Fruit fly (Drosophila melanogaster): ENCODE measurements around the gene Prosalpha6T.

Gene Prosalpha6T

DNA sequence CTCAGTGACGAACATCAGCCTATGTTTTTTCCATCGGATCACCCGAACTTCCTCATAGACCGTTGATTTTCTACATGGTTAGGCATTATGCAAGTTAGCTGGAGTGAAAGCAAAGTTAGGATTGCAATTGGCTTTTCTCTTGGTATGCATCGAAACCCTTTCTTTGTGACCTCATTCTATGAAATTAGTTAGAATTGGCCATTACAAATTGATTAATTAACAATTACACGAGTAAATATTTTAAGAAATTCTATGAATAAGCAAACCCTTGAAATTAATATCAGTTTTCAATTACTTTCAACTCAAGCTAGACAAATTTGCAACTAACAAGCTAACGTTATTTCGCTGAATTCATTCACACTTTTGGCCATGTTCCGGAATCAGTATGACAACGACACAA, at the start of gene Prosalpha6T:
Gene Prosalpha6T (plus strand): TSS at position 301 of the 400 bp plus-strand sequence.
- TF ChIP-seq CG3919 (GFP tag; optimal IDR thresholded peaks at IDR 0.05) (no peak), CG8632 (GFP tag; optimal IDR thresholded peaks at IDR 0.05) (no peak), cyc (GFP tag; optimal IDR thresholded peaks at IDR 0.05) (no peak), CG6854 (GFP tag; optimal IDR thresholded peaks at IDR 0.05) (no peak), Sox14 (GFP tag; optimal IDR thresholded peaks at IDR 0.05) (no peak), Hr4 (GFP tag; optimal IDR thresholded peaks at IDR 0.05) (no peak), OdsH (GFP tag; optimal IDR thresholded peaks at IDR 0.05) (no peak), Sox102F (GFP tag; optimal IDR thresholded peaks at IDR 0.05) (no peak), Hr39 (GFP tag; optimal IDR thresholded peaks at IDR 0.05) (no peak), Met (GFP tag; optimal IDR thresholded peaks at IDR 0.05) (no peak), vri (GFP tag; optimal IDR thresholded peaks at IDR 0.05) (no peak)

DNA sequence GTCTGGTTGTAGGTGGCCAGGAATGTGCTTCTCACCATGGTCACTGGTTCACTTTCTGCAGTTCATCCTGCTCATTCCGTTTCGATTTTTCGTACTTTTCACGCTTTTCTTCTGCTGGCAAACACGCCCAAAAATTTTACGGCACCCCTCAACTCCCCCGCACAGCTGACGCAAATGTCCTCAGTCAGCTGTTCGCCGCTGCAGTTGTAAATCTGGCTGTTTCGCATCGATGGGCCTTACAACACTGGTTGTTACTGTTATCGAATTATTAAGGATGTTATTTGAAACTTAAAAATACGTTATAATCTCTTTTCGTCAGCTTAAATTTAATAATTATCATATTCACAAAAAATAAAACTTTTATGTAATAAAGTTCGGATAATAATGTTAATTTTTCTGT, 49.4 kb upstream of the Prosalpha6T start, which contains the start of gene Mgat3:
Gene Mgat3 (minus strand): TSS at position 182 of the 400 bp plus-strand sequence.
- TF ChIP-seq CG6792 (GFP tag; optimal IDR thresholded peaks at IDR 0.05) (no peak), Gug (GFP tag; IDR thresholded peaks at IDR 0.05) (no peak), Eip78C (GFP tag) (no peak), CG1621 (tag; optimal IDR thresholded peaks at IDR 0.05) (no peak)

DNA sequence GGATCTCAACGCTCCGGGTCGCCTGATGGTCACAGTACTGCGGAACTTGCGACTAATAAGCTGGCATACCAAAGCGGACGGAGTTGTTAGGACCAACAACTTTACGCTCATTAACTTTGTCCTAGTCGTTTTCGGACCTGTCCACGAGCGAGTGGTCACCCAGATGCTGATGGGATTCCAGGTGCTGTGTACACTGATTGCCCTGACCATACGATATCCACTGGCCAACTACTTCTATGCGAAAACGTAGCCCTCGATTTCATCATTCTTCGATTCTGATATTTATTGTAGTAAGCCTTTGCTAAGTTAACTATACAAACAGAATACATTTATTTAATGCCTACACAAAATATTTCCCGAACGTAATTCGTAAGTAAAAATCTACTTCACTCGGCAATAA, 48.7 kb upstream of the Prosalpha6T start, which contains the start of gene Rsph1:
Gene Rsph1 (plus strand): TSS at position 301 of the 400 bp plus-strand sequence.
- no peak for TF ChIP-seq achi (GFP tag; optimal IDR thresholded peaks at IDR 0.05)
- no peak for TF ChIP-seq CG8319 (GFP tag; optimal IDR thresholded peaks at IDR 0.05)
- no peak for TF ChIP-seq Sox15 (GFP tag; optimal IDR thresholded peaks at IDR 0.05)
- no peak for TF ChIP-seq Eip78C (GFP tag)

DNA sequence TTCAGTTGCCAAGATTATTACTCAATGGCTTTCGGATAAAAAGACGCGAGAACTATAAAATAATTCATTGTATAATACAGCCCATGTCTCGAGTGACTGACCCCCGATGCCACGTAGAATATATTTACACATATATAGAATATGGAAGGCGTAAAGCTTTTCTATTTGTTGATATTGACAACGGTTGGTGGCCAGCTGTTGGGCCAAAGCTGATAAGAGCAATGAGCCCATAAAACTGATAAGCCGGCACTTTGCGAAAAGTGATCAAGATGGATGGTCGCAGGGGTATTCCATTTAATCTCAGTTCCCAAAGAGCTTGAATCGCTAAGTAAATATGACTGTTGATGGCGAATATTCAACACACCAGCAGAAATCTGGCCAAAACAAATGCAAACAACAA, 41.3 kb upstream of the Prosalpha6T start:
- TF ChIP-seq CG8632 (GFP tag; optimal IDR thresholded peaks at IDR 0.05), result no peak
- no peak for TF ChIP-seq Sox14 (GFP tag; optimal IDR thresholded peaks at IDR 0.05)
- no peak for TF ChIP-seq CG6792 (GFP tag; optimal IDR thresholded peaks at IDR 0.05)
- TF ChIP-seq Met (GFP tag; optimal IDR thresholded peaks at IDR 0.05), result no peak
- TF ChIP-seq spab (GFP tag; optimal IDR thresholded peaks at IDR 0.05), result no peak
- TF ChIP-seq CG11902 (GFP tag; optimal IDR thresholded peaks at IDR 0.05), result no peak
- TF ChIP-seq pdm3 (GFP tag; optimal IDR thresholded peaks at IDR 0.05), result no peak
- TF ChIP-seq CG8119 (GFP tag; IDR thresholded peaks at IDR 0.05), result no peak
- TF ChIP-seq svp (GFP tag), result peak; percentile 87
- no peak for TF ChIP-seq fd59A (GFP tag; optimal IDR thresholded peaks at IDR 0.05)
- TF ChIP-seq CG6276 (GFP tag; optimal IDR thresholded peaks at IDR 0.05), result no peak
- TF ChIP-seq CG10631 (GFP tag; optimal IDR thresholded peaks at IDR 0.05), result no peak
- no peak for TF ChIP-seq Eip75B (GFP tag; optimal IDR thresholded peaks at IDR 0.05)
- TF ChIP-seq Ets21C (GFP tag; optimal IDR thresholded peaks at IDR 0.05), result no peak
- peak; percentile 83 for TF ChIP-seq vri (GFP tag; optimal IDR thresholded peaks at IDR 0.05)
- no peak for TF ChIP-seq CG9139 (GFP tag; optimal IDR thresholded peaks at IDR 0.05)
- TF ChIP-seq Gug (GFP tag; IDR thresholded peaks at IDR 0.05), result no peak
- no peak for TF ChIP-seq CG3919 (GFP tag; optimal IDR thresholded peaks at IDR 0.05)
- TF ChIP-seq CG4318 (GFP tag; optimal IDR thresholded peaks at IDR 0.05), result no peak
- peak; percentile 27 for TF ChIP-seq esn (GFP tag; optimal IDR thresholded peaks at IDR 0.05)
- TF ChIP-seq CG34406 (GFP tag; optimal IDR thresholded peaks at IDR 0.05), result no peak
- no peak for TF ChIP-seq Sox102F (GFP tag; optimal IDR thresholded peaks at IDR 0.05)
- TF ChIP-seq CG11762 (GFP tag; optimal IDR thresholded peaks at IDR 0.05; ENCODE audit: insufficient read depth), result no peak
- 0 out of 3 replicates have a peak, but pooled peaks have one; percentile 41 for TF ChIP-seq CG6163 (GFP tag; IDR thresholded peaks at IDR 0.05)
- no peak for TF ChIP-seq CG31627 (GFP tag; optimal IDR thresholded peaks at IDR 0.05)
- no peak for TF ChIP-seq OdsH (GFP tag; optimal IDR thresholded peaks at IDR 0.05)
- TF ChIP-seq salr (GFP tag; optimal IDR thresholded peaks at IDR 0.05), result no peak
- TF ChIP-seq CG11294 (GFP tag; IDR thresholded peaks at IDR 0.05), result no peak
- no peak for TF ChIP-seq CG3032 (tag; optimal IDR thresholded peaks at IDR 0.05)
- no peak for TF ChIP-seq Hr4 (GFP tag; optimal IDR thresholded peaks at IDR 0.05)

Data from whole organism, prepupa.